Fruit fly (Drosophila melanogaster): ENCODE data around the gene CG31142.
A peak's percentile ranks its signal among the peaks of the same experiment; 100 is the strongest.

The CG31142 gene

dm6 chr3R:23962781-23963222 lies 33.8 kb downstream of the CG31142 start, which contains the start of gene CG31140 (continued):
- TF ChIP-seq CG7372 (GFP tag; IDR thresholded peaks at IDR 0.05) (no peak), Dip3 (GFP tag; optimal IDR thresholded peaks at IDR 0.05) (no peak), unpg (GFP tag; optimal IDR thresholded peaks at IDR 0.05) (no peak), bowl (GFP tag; IDR thresholded peaks at IDR 0.05) (no peak), CG32767 (GFP tag; IDR thresholded peaks at IDR 0.05) (peak; percentile 71; the same call in 1 of the 2 replicates), sens (GFP tag) (no peak), D (optimal IDR thresholded peaks at IDR 0.05) (no peak), D (GFP tag; optimal IDR thresholded peaks at IDR 0.05) (no peak), tio (GFP tag; optimal IDR thresholded peaks at IDR 0.05) (no peak), CG10959 (GFP tag; IDR thresholded peaks at IDR 0.05) (no peak), gsb-n (tag; optimal IDR thresholded peaks at IDR 0.05) (no peak), CG12769 (tag; optimal IDR thresholded peaks at IDR 0.05) (peak; percentile 76), HLH54F (GFP tag; optimal IDR thresholded peaks at IDR 0.05) (no peak), MBD-R2 (GFP tag; IDR thresholded peaks at IDR 0.05) (no peak), Dbx (GFP tag; IDR thresholded peaks at IDR 0.05) (0 out of 3 replicates have a peak, but pooled peaks have one; percentile 23), PHDP (tag; optimal IDR thresholded peaks at IDR 0.05) (no peak), dm (GFP tag; optimal IDR thresholded peaks at IDR 0.05) (no peak), en (GFP tag; optimal IDR thresholded peaks at IDR 0.05) (no peak), Bdp1 (GFP tag; optimal IDR thresholded peaks at IDR 0.05) (no peak), CG4282 (GFP tag; optimal IDR thresholded peaks at IDR 0.05) (no peak), CG13424 (tag; optimal IDR thresholded peaks at IDR 0.05) (no peak), prd (optimal IDR thresholded peaks at IDR 0.05) (no peak), prd (GFP tag; IDR thresholded peaks at IDR 0.05) (no peak), al (GFP tag; IDR thresholded peaks at IDR 0.05) (no peak), CG4854 (GFP tag; optimal IDR thresholded peaks at IDR 0.05) (no peak), Sox102F (GFP tag; optimal IDR thresholded peaks at IDR 0.05) (no peak), Dref (GFP tag; IDR thresholded peaks at IDR 0.05) (no peak), HHEX (GFP tag; optimal IDR thresholded peaks at IDR 0.05) (no peak), Atf3 (GFP tag; optimal IDR thresholded peaks at IDR 0.05) (no peak), CG3726 (GFP tag; IDR thresholded peaks at IDR 0.05) (no peak), CG6791 (GFP tag; IDR thresholded peaks at IDR 0.05; ENCODE audit: partially characterized antibody) (no peak), amos (GFP tag; IDR thresholded peaks at IDR 0.05; ENCODE audit: partially characterized antibody) (no peak; the same call in 1 of the 2 replicates), crp (GFP tag; optimal IDR thresholded peaks at IDR 0.05) (no peak), cato (GFP tag; optimal IDR thresholded peaks at IDR 0.05; ENCODE audit: borderline replicate concordance) (no peak), fd102C (GFP tag; optimal IDR thresholded peaks at IDR 0.05) (no peak), wor (GFP tag; IDR thresholded peaks at IDR 0.05) (no peak), kni (GFP tag; optimal IDR thresholded peaks at IDR 0.05) (no peak), stc (GFP tag; IDR thresholded peaks at IDR 0.05) (no peak), B-H2 (GFP tag; optimal IDR thresholded peaks at IDR 0.05) (no peak), cad (GFP tag; optimal IDR thresholded peaks at IDR 0.05) (no peak), grn (GFP tag; optimal IDR thresholded peaks at IDR 0.05) (no peak), Jarid2 (GFP tag; optimal IDR thresholded peaks at IDR 0.05) (peak; percentile 2), CG30020 (tag; optimal IDR thresholded peaks at IDR 0.05) (no peak), Dp (GFP tag; optimal IDR thresholded peaks at IDR 0.05) (peak; percentile 28), Awh (GFP tag; IDR thresholded peaks at IDR 0.05) (no peak), dmrt11E (tag; optimal IDR thresholded peaks at IDR 0.05) (no peak), Vsx1 (GFP tag; optimal IDR thresholded peaks at IDR 0.05) (no peak), Ptx1 (GFP tag; IDR thresholded peaks at IDR 0.05) (no peak), CG10543 (GFP tag; optimal IDR thresholded peaks at IDR 0.05) (peak; percentile 73), Drgx (GFP tag; IDR thresholded peaks at IDR 0.05) (0 out of 2 replicates have a peak, but pooled peaks have one; percentile 14), CG42726 (GFP tag; IDR thresholded peaks at IDR 0.05; ENCODE audit: partially characterized antibody) (no peak), CG17186 (GFP tag; optimal IDR thresholded peaks at IDR 0.05) (no peak)

Measured in whole organism, embryonic.